Worm (Caenorhabditis elegans) whole organism, L2 larva: ENCODE data around the gene ugt-11.

Source experiments
- F13H6.1 ChIP-seq: sonication (generic microtip); optimal IDR thresholded peaks from 2 replicates; lab custom pipeline; 2016; ENCODE audit warnings: missing genetic modification characterization, missing compliant biosample characterization
- egl-27 ChIP-seq: sonication (generic microtip); optimal IDR thresholded peaks from 3 replicates; lab custom pipeline; 2017; ENCODE audit warnings: missing biosample characterization, missing genetic modification reagents, missing genetic modification characterization
- nhr-237 ChIP-seq: fragments of 150-350 bp; optimal IDR thresholded peaks from 2 replicates; lab custom pipeline; 2014; ENCODE audit warnings: missing biosample characterization, missing genetic modification characterization
- nhr-25 ChIP-seq: fragments of 150-350 bp; sonication (generic microtip); optimal IDR thresholded peaks from 3 replicates; lab custom pipeline; 2014; ENCODE audit warnings: missing biosample characterization, missing genetic modification characterization
- snpc-4 ChIP-seq: fragments of 150-350 bp; optimal IDR thresholded peaks from 2 replicates; lab custom pipeline; 2014; ENCODE audit warnings: missing biosample characterization, missing genetic modification characterization
- ztf-4 ChIP-seq: fragments of 150-350 bp; optimal IDR thresholded peaks from 2 replicates; lab custom pipeline; 2014; ENCODE audit warnings: missing biosample characterization, missing genetic modification characterization

ce11 chrV:4865364-4865763 is 29.5 kb downstream of the ugt-11 start, which contains the start of gene srd-32:
- TF ChIP-seq snpc-4 (tag; lab: Kevin White, UChicago) (no peak), F13H6.1 (tag; lab: Kevin White, UChicago) (no peak), ztf-4 (no peak), nhr-25 (tag; lab: Kevin White, UChicago) (no peak), nhr-237 (tag; lab: Kevin White, UChicago) (no peak), egl-27 (tag; lab: Kevin White, UChicago) (no peak)
